Worm (Caenorhabditis elegans) whole organism, young adult: ENCODE results near the gene rps-25.

ENCODE experiments used
- F39B2.1 ChIP-seq: fragments of 200-800 bp; sonication (Bioruptor generic); IDR thresholded peaks from 2 replicates; pipeline ENCODE4 v1.3.6; 2022; ENCODE audit warnings: missing genetic modification reagents, missing genetic modification characterization, missing compliant biosample characterization
- Y56A3A.18 ChIP-seq: fragments of 200-800 bp; sonication (Bioruptor generic); IDR thresholded peaks from 2 replicates; pipeline ENCODE4 v1.3.6; 2022; ENCODE audit warnings: missing genetic modification reagents, missing genetic modification characterization, missing compliant biosample characterization
- akir-1 ChIP-seq: fragments of 200-800 bp; sonication (Bioruptor generic); optimal IDR thresholded peaks from 2 replicates; lab custom pipeline; 2018; ENCODE audit warnings: mild to moderate bottlenecking, missing genetic modification characterization, moderate library complexity, missing compliant biosample characterization
- ceh-58 ChIP-seq: fragments of 200-800 bp; sonication (Bioruptor generic); IDR thresholded peaks from 2 replicates; pipeline ENCODE4 v1.3.6; 2022; ENCODE audit warnings: missing genetic modification characterization, missing compliant biosample characterization
- efl-1 ChIP-seq: fragments of 150-350 bp; optimal IDR thresholded peaks from 2 replicates; lab custom pipeline; 2014; ENCODE audit warnings: missing biosample characterization, missing genetic modification reagents, missing genetic modification characterization
- hlh-12 ChIP-seq: sonication (generic microtip); optimal IDR thresholded peaks from 2 replicates; lab custom pipeline; 2016; ENCODE audit warnings: missing genetic modification characterization, missing compliant biosample characterization
- let-607 ChIP-seq, 2 experiments: fragments of 200-800 bp in 1 of 2; sonication (Bioruptor generic) in 1 of 2; sonication (generic microtip) in 1 of 2; optimal IDR thresholded peaks; 2 replicates each; lab custom pipeline; 2016 to 2018; ENCODE audit warnings: mild to moderate bottlenecking in 2 of 2, missing compliant biosample characterization in 2 of 2, missing genetic modification characterization in 2 of 2, moderate library complexity in 2 of 2, missing genotype in 1 of 2
- madf-10 ChIP-seq: sonication (generic microtip); optimal IDR thresholded peaks from 2 replicates; lab custom pipeline; 2016; ENCODE audit warnings: mild to moderate bottlenecking, missing genetic modification characterization, missing compliant biosample characterization
- nfya-2 ChIP-seq: fragments of 200-800 bp; sonication (Bioruptor generic); IDR thresholded peaks from 2 replicates; pipeline ENCODE4 v1.3.6; 2022; ENCODE audit warnings: missing genetic modification reagents, missing genetic modification characterization, missing compliant biosample characterization
- sea-2 ChIP-seq: fragments of 200-800 bp; sonication (Bioruptor generic); IDR thresholded peaks from 2 replicates; pipeline ENCODE4 v1.3.6; 2022; ENCODE audit warnings: missing genetic modification characterization, missing compliant biosample characterization
- snpc-4 ChIP-seq, 5 experiments: fragments of 150-350 bp in 1 of 5; sonication (generic microtip) in 4 of 5; optimal IDR thresholded peaks; 2 replicates each; lab custom pipeline; 2014 to 2018; ENCODE audit warnings: missing genetic modification characterization in 5 of 5, missing biosample characterization in 3 of 5, antibody characterized with exemption in 2 of 5, mild to moderate bottlenecking in 2 of 5, missing compliant biosample characterization in 2 of 5, missing genotype in 2 of 5, moderate library complexity in 2 of 5, missing genetic modification reagents in 1 of 5
- tbx-9 ChIP-seq: sonication (generic microtip); optimal IDR thresholded peaks from 2 replicates; lab custom pipeline; 2016; ENCODE audit warnings: borderline replicate concordance, missing genetic modification characterization, inconsistent platforms, missing compliant biosample characterization

DNA sequence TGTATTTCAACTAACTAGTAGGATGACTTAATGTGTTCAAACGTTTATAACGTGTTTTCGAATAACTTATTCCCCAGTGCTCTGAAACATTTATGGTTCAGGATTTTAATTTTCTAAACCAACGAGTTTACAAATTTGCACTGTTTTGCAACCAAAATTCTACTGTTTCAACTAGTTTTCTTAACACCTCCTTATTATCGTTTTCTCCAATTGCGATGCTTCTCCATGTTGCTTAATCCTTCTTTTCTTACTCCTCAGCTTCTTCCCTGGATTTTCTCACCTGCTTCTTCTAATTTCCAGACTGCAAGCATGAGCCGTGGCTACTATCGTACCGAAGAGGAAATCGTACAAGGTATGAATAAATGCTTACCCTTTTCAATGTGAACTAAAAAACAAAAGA lies 17.1 kb downstream of the rps-25 start, which contains the start of gene lin-33:
- TF ChIP-seq sea-2: no peak
- TF ChIP-seq F39B2.1 (GFP tag; lab: Robert Waterston, UW): no peak
- TF ChIP-seq akir-1 (GFP tag; lab: Kevin White, UChicago): no peak
- no peak for TF ChIP-seq hlh-12 (tag; lab: Kevin White, UChicago)
- TF ChIP-seq ceh-58 (GFP tag; lab: Robert Waterston, UW): no peak
- TF ChIP-seq efl-1 (GFP tag; lab: Kevin White, UChicago): no peak
- TF ChIP-seq madf-10 (tag; lab: Kevin White, UChicago): no peak
- TF ChIP-seq tbx-9 (tag; lab: Kevin White, UChicago): no peak
- no peak for TF ChIP-seq let-607 (tag; optimal IDR thresholded peaks at IDR 0.05; lab: Kevin White, UChicago)
- TF ChIP-seq Y56A3A.18: no peak
- no peak for TF ChIP-seq nfya-2 (GFP tag; lab: Robert Waterston, UW)
- no peak for TF ChIP-seq snpc-4 (GFP tag; optimal IDR thresholded peaks at IDR 0.05; lab: Kevin White, UChicago)
- TF ChIP-seq snpc-4 (tag; optimal IDR thresholded peaks at IDR 0.05; lab: Kevin White, UChicago): no peak
